Worm (Caenorhabditis elegans): ENCODE measurements around the gene fbxa-144.
A peak's percentile ranks its signal among the peaks of the same experiment; 100 is the strongest.

Gene fbxa-144

DNA sequence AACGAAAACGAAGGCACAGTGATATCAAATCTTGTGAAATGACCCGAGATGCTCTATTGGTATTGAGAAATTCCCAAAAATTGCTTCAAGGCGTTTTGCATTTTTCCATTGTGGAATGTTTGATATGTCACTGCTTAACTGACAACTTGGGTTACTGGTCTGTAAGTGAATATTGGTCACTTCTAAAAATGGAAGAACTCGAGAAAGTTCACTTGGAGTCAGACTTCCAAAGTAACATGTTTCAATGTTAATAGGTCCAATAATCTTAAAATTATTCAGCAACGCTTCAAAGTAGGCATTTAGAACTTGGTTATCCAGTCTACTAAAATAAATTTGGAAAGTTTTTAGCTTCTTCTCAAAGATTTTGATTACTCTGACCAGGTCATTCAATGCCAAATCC lies at the start of gene fbxa-144:
Gene fbxa-144 (minus strand): TSS at position 101 of the 400 bp plus-strand sequence.
- TF ChIP-seq elt-4 (tag; optimal IDR thresholded peaks at IDR 0.05) = no peak

DNA sequence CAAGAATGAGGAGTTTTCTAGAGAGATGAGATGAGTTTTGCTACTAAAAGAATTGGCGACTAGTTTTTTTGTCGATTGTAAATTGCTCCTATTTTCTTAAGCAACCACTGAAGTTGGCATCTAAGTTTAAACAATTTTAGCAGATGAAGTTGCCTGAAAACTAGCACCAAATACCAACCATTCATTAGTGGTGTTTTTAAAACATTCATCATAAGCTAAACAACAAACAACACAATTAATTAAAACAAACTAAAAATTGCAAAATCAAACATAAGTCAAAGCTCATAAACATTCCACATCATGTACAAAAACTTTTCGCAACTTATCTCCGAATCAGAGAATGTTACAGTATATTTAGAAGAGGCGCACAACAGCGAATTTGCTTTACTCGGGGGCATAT lies 49.5 kb upstream of the fbxa-144 start, which contains the start of gene srz-13:
Gene srz-13 (plus strand): TSS at position 301 of the 400 bp plus-strand sequence.
- TF ChIP-seq ama-1 (optimal IDR thresholded peaks at IDR 0.05) (no peak), ets-4 (tag; optimal IDR thresholded peaks at IDR 0.05) (no peak), nhr-11 (tag; optimal IDR thresholded peaks at IDR 0.05) (no peak), nhr-232 (tag; optimal IDR thresholded peaks at IDR 0.05) (no peak), lin-11 (tag; optimal IDR thresholded peaks at IDR 0.05) (no peak), sox-4 (tag; optimal IDR thresholded peaks at IDR 0.05) (no peak), madf-2 (tag; optimal IDR thresholded peaks at IDR 0.05) (no peak), ceh-30 (tag; optimal IDR thresholded peaks at IDR 0.05) (no peak), eyg-1 (tag; optimal IDR thresholded peaks at IDR 0.05) (no peak), pag-3 (tag; optimal IDR thresholded peaks at IDR 0.05; ENCODE audit: borderline replicate concordance) (no peak), elt-2 (tag; optimal IDR thresholded peaks at IDR 0.05) (no peak), ceh-6 (GFP tag; optimal IDR thresholded peaks at IDR 0.05) (no peak), F13H6.1 (tag; optimal IDR thresholded peaks at IDR 0.05) (no peak), ceh-24 (tag; optimal IDR thresholded peaks at IDR 0.05) (no peak), ztf-16 (tag; optimal IDR thresholded peaks at IDR 0.05) (no peak), unc-55 (GFP tag; optimal IDR thresholded peaks at IDR 0.05) (no peak), dmd-4 (tag; optimal IDR thresholded peaks at IDR 0.05; ENCODE audit: borderline replicate concordance) (no peak), hlh-6 (tag; optimal IDR thresholded peaks at IDR 0.05) (no peak), dve-1 (tag; optimal IDR thresholded peaks at IDR 0.05) (no peak), tbx-2 (tag; optimal IDR thresholded peaks at IDR 0.05) (no peak)

DNA sequence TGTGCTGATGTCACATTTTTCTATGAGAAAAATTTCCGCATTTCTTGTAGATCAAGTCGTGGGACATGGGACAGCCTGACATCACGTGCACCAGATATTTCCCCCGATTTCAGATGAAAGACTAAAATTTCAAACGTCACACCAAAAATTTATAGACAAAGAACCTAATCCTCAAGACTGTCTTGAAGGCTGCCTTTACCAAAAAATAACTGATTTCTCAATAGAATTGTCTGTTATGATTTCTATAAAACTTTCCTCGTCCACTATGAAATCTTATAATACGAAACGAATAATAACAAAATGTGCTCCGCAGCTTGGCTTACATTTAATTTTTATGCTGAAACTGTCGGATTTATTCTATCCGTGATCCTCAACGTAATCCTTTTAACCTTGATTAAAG lies 47.7 kb upstream of the fbxa-144 start, which contains the start of gene str-106:
Gene str-106 (plus strand): TSS at position 301 of the 400 bp plus-strand sequence.
- TF ChIP-seq ama-1 (optimal IDR thresholded peaks at IDR 0.05) (no peak), ref-2 (tag; optimal IDR thresholded peaks at IDR 0.05) (no peak), pha-2 (tag; optimal IDR thresholded peaks at IDR 0.05) (no peak), hlh-6 (tag; optimal IDR thresholded peaks at IDR 0.05) (no peak), pros-1 (tag; optimal IDR thresholded peaks at IDR 0.05) (no peak), Y22D7AL.16 (tag; optimal IDR thresholded peaks at IDR 0.05) (no peak), sdc-2 (tag; optimal IDR thresholded peaks at IDR 0.05) (no peak), unc-55 (GFP tag; optimal IDR thresholded peaks at IDR 0.05) (no peak), sox-4 (tag; optimal IDR thresholded peaks at IDR 0.05) (no peak), fkh-6 (tag; optimal IDR thresholded peaks at IDR 0.05) (no peak), ceh-45 (GFP tag; IDR thresholded peaks at IDR 0.05) (no peak), ceh-48 (tag; optimal IDR thresholded peaks at IDR 0.05) (no peak), dmd-4 (tag; optimal IDR thresholded peaks at IDR 0.05; ENCODE audit: borderline replicate concordance) (no peak), pqm-1 (tag; optimal IDR thresholded peaks at IDR 0.05) (no peak), ceh-24 (tag; optimal IDR thresholded peaks at IDR 0.05) (no peak), C38D4.7 (GFP tag; optimal IDR thresholded peaks at IDR 0.05) (no peak), unc-42 (tag; optimal IDR thresholded peaks at IDR 0.05) (no peak), unc-86 (tag; optimal IDR thresholded peaks at IDR 0.05) (no peak), hlh-8 (tag; optimal IDR thresholded peaks at IDR 0.05) (no peak), elt-4 (tag; optimal IDR thresholded peaks at IDR 0.05) (no peak)

DNA sequence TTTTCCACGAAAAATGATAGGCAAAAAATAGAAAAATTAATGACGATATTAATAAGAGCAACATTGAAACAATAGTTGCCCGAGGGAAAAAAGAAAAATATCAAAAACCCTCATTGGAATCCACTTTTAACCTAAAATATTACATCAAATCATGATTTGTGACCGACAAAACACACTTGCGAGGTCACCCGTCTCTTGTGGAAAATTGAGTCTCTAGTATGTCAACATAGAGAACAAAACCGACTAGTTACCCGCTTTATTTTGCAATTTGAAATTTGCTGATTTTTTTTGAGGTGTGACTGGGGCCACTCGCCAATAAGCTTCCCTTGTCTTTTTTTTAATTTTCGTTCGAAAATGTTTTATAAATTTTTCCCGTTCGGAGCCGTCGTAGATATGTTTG lies 43.2 kb upstream of the fbxa-144 start, which contains the start of gene cyp-33D1:
Gene cyp-33D1 (minus strand): TSS at position 101 of the 400 bp plus-strand sequence.
- TF ChIP-seq ceh-22 (tag; optimal IDR thresholded peaks at IDR 0.05) (no peak), ceh-30 (tag; optimal IDR thresholded peaks at IDR 0.05) (no peak), pax-1 (tag; optimal IDR thresholded peaks at IDR 0.05) (no peak), C38D4.7 (GFP tag; optimal IDR thresholded peaks at IDR 0.05) (no peak), pha-2 (tag; optimal IDR thresholded peaks at IDR 0.05) (no peak)

DNA sequence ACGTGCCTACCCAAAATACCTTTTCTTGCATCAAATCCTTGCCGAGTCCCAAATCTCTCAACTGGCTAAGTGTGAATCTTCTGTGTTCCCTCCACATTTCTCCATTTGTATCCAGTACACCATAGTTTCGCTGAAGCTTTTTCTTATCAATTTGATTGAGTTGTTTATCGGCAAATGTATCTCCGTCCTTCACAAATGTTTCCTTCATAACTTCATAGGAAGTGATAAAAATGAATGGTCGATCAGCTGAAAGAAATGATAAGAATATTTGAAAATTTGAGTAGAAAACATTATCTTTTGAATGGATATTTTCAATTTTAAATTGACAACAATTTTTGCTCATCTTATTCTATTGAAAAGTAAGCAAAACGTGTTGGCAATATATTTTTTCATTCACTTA lies 42.6 kb upstream of the fbxa-144 start:
- TF ChIP-seq elt-2 (tag; optimal IDR thresholded peaks at IDR 0.05) (peak; percentile 65), ref-2 (tag; optimal IDR thresholded peaks at IDR 0.05) (no peak)
